Worm (Caenorhabditis elegans) whole organism, late embryonic: ENCODE measurements around the gene F46F5.5.

ENCODE experiments used
- C08G9.2 ChIP-seq: sonication (generic microtip); optimal IDR thresholded peaks from 2 replicates; lab custom pipeline; 2016; ENCODE audit warnings: mild to moderate bottlenecking, missing genetic modification characterization, moderate library complexity, missing compliant biosample characterization
- K09A11.1 ChIP-seq: sonication (generic microtip); optimal IDR thresholded peaks from 2 replicates; lab custom pipeline; 2017; ENCODE audit warnings: antibody characterized with exemption, mild to moderate bottlenecking, missing genetic modification characterization, missing compliant biosample characterization; ENCODE audit not compliant: insufficient read depth
- T23F11.4 ChIP-seq: fragments of 200-800 bp; sonication (Bioruptor generic); optimal IDR thresholded peaks from 2 replicates; lab custom pipeline; 2018; ENCODE audit warnings: mild to moderate bottlenecking, missing genetic modification characterization, missing compliant biosample characterization
- Y22D7AL.16 ChIP-seq: sonication (generic microtip); optimal IDR thresholded peaks from 2 replicates; lab custom pipeline; 2016; ENCODE audit warnings: missing genetic modification characterization, missing compliant biosample characterization
- ama-1 ChIP-seq: fragments of 150-350 bp; optimal IDR thresholded peaks from 2 replicates; lab custom pipeline; 2014
- ceh-19 ChIP-seq: fragments of 200-800 bp; sonication (Bioruptor generic); optimal IDR thresholded peaks from 2 replicates; lab custom pipeline; 2018; ENCODE audit warnings: mild to moderate bottlenecking, missing genetic modification characterization, missing compliant biosample characterization
- ceh-2 ChIP-seq: sonication (generic microtip); optimal IDR thresholded peaks from 2 replicates; lab custom pipeline; 2016; ENCODE audit warnings: missing genotype, missing genetic modification characterization, missing compliant biosample characterization
- ceh-22 ChIP-seq: sonication (generic microtip); optimal IDR thresholded peaks from 2 replicates; lab custom pipeline; 2017; ENCODE audit warnings: missing biosample characterization, missing genetic modification characterization
- ceh-30 ChIP-seq: fragments of 150-350 bp; optimal IDR thresholded peaks from 2 replicates; lab custom pipeline; 2014; ENCODE audit warnings: missing biosample characterization, missing genetic modification characterization
- ceh-34 ChIP-seq: sonication (generic microtip); optimal IDR thresholded peaks from 2 replicates; lab custom pipeline; 2016; ENCODE audit warnings: mild to moderate bottlenecking, missing genetic modification characterization, missing compliant biosample characterization
- ceh-45 ChIP-seq: fragments of 200-800 bp; sonication (Bioruptor generic); IDR thresholded peaks from 2 replicates; pipeline ENCODE4 v1.3.6; 2022; ENCODE audit warnings: missing genetic modification reagents, missing genetic modification characterization, missing compliant biosample characterization
- ceh-48 ChIP-seq: sonication (generic microtip); optimal IDR thresholded peaks from 2 replicates; lab custom pipeline; 2016; ENCODE audit warnings: missing genetic modification characterization, inconsistent platforms, missing compliant biosample characterization
- ceh-6 ChIP-seq: fragments of 200-800 bp; sonication (Bioruptor generic); optimal IDR thresholded peaks from 2 replicates; lab custom pipeline; 2018; ENCODE audit warnings: mild to moderate bottlenecking, missing genetic modification characterization, missing compliant biosample characterization
- ceh-9 ChIP-seq: sonication (generic microtip); optimal IDR thresholded peaks from 2 replicates; lab custom pipeline; 2016; ENCODE audit warnings: mild to moderate bottlenecking, missing genetic modification characterization, inconsistent platforms, missing compliant biosample characterization
- che-1 ChIP-seq: sonication (generic microtip); optimal IDR thresholded peaks from 2 replicates; lab custom pipeline; 2016; ENCODE audit warnings: mild to moderate bottlenecking, missing genetic modification characterization, missing compliant biosample characterization
- dmd-4 ChIP-seq: sonication (generic microtip); optimal IDR thresholded peaks from 2 replicates; lab custom pipeline; 2016; ENCODE audit warnings: borderline replicate concordance, missing genetic modification characterization, missing compliant biosample characterization
- elt-2 ChIP-seq: sonication (generic microtip); optimal IDR thresholded peaks from 2 replicates; lab custom pipeline; 2016; ENCODE audit warnings: missing genetic modification reagents, missing genetic modification characterization, missing compliant biosample characterization
- eyg-1 ChIP-seq: sonication (generic microtip); optimal IDR thresholded peaks from 2 replicates; lab custom pipeline; 2016; ENCODE audit warnings: missing genotype, missing genetic modification characterization, missing compliant biosample characterization
- fax-1 ChIP-seq: sonication (generic microtip); optimal IDR thresholded peaks from 2 replicates; lab custom pipeline; 2016; ENCODE audit warnings: missing genotype, missing genetic modification characterization, missing compliant biosample characterization
- fkh-6 ChIP-seq: sonication (generic microtip); optimal IDR thresholded peaks from 2 replicates; lab custom pipeline; 2016; ENCODE audit warnings: missing genetic modification characterization, missing compliant biosample characterization
- gmeb-2 ChIP-seq: sonication (generic microtip); optimal IDR thresholded peaks from 2 replicates; lab custom pipeline; 2016; ENCODE audit warnings: missing genetic modification characterization, inconsistent platforms, missing compliant biosample characterization
- hlh-30 ChIP-seq: sonication (generic microtip); optimal IDR thresholded peaks from 2 replicates; lab custom pipeline; 2017; ENCODE audit warnings: antibody characterized with exemption, missing genetic modification characterization, missing compliant biosample characterization; ENCODE audit not compliant: insufficient read depth
- lim-6 ChIP-seq: sonication (generic microtip); optimal IDR thresholded peaks from 2 replicates; lab custom pipeline; 2016; ENCODE audit warnings: missing genetic modification characterization, missing compliant biosample characterization
- lin-11 ChIP-seq: fragments of 200-800 bp; sonication (Bioruptor generic); optimal IDR thresholded peaks from 2 replicates; lab custom pipeline; 2018; ENCODE audit warnings: mild to moderate bottlenecking, missing genetic modification characterization, missing compliant biosample characterization
- nfya-1 ChIP-seq: sonication (generic microtip); optimal IDR thresholded peaks from 2 replicates; lab custom pipeline; 2017; ENCODE audit warnings: missing genetic modification characterization, mild to moderate bottlenecking, missing compliant biosample characterization, antibody characterized with exemption, moderate library complexity
- npax-4 ChIP-seq: sonication (generic microtip); optimal IDR thresholded peaks from 2 replicates; lab custom pipeline; 2016; ENCODE audit warnings: missing genetic modification characterization, missing compliant biosample characterization
- odd-2 ChIP-seq: sonication (generic microtip); optimal IDR thresholded peaks from 2 replicates; lab custom pipeline; 2017; ENCODE audit warnings: antibody characterized with exemption, mild to moderate bottlenecking, missing genetic modification characterization, missing compliant biosample characterization
- pag-3 ChIP-seq: sonication (generic microtip); optimal IDR thresholded peaks from 2 replicates; lab custom pipeline; 2016; ENCODE audit warnings: missing compliant biosample characterization, missing genetic modification characterization, borderline replicate concordance
- pax-1 ChIP-seq: fragments of 150-350 bp; optimal IDR thresholded peaks from 2 replicates; lab custom pipeline; 2014; ENCODE audit warnings: missing biosample characterization, missing genetic modification characterization
- pha-2 ChIP-seq: sonication (generic microtip); optimal IDR thresholded peaks from 2 replicates; lab custom pipeline; 2017; ENCODE audit warnings: mild to moderate bottlenecking, missing genetic modification characterization, missing compliant biosample characterization
- pha-4 ChIP-seq: fragments of 150-350 bp; optimal IDR thresholded peaks from 2 replicates; lab custom pipeline; 2018; ENCODE audit warnings: missing biosample characterization, missing genetic modification reagents, missing genetic modification characterization
- pqm-1 ChIP-seq: sonication (generic microtip); optimal IDR thresholded peaks from 2 replicates; lab custom pipeline; 2016; ENCODE audit warnings: missing genetic modification characterization, missing compliant biosample characterization
- pros-1 ChIP-seq: fragments of 150-350 bp; optimal IDR thresholded peaks from 2 replicates; lab custom pipeline; 2014; ENCODE audit warnings: missing biosample characterization, missing genetic modification reagents, missing genetic modification characterization
- ref-2 ChIP-seq: sonication (generic microtip); optimal IDR thresholded peaks from 2 replicates; lab custom pipeline; 2016; ENCODE audit warnings: missing genetic modification characterization, missing compliant biosample characterization
- sdc-2 ChIP-seq: sonication (generic microtip); optimal IDR thresholded peaks from 2 replicates; lab custom pipeline; 2016; ENCODE audit warnings: missing genotype, missing genetic modification characterization, missing compliant biosample characterization
- syd-9 ChIP-seq: sonication (generic microtip); optimal IDR thresholded peaks from 2 replicates; lab custom pipeline; 2016; ENCODE audit warnings: mild to moderate bottlenecking, missing genetic modification characterization, moderate library complexity, missing compliant biosample characterization
- tbx-2 ChIP-seq: sonication (generic microtip); optimal IDR thresholded peaks from 2 replicates; lab custom pipeline; 2016; ENCODE audit warnings: missing genetic modification characterization, missing compliant biosample characterization
- ttx-3 ChIP-seq: sonication (generic microtip); optimal IDR thresholded peaks from 2 replicates; lab custom pipeline; 2016; ENCODE audit warnings: missing genetic modification reagents, missing genetic modification characterization, missing compliant biosample characterization
- unc-3 ChIP-seq, 2 experiments: fragments of 200-800 bp in 1 of 2; sonication (Bioruptor generic) in 1 of 2; sonication (generic microtip) in 1 of 2; conservative IDR thresholded peaks in 1 of 2; optimal IDR thresholded peaks in 1 of 2; 2 replicates each; pipeline versions ENCODE4 v1.3.6 to Lab custom; 2016 to 2022; ENCODE audit warnings: missing compliant biosample characterization in 2 of 2, missing genetic modification characterization in 2 of 2, missing genetic modification reagents in 1 of 2
- unc-55 ChIP-seq: sonication (generic microtip); optimal IDR thresholded peaks from 2 replicates; lab custom pipeline; 2017; ENCODE audit warnings: missing biosample characterization, missing genetic modification reagents, missing genetic modification characterization
- unc-86 ChIP-seq: sonication (generic microtip); optimal IDR thresholded peaks from 2 replicates; lab custom pipeline; 2016; ENCODE audit warnings: missing genetic modification characterization, missing compliant biosample characterization
- zip-5 ChIP-seq: sonication (generic microtip); optimal IDR thresholded peaks from 2 replicates; lab custom pipeline; 2016; ENCODE audit warnings: missing genetic modification characterization, missing compliant biosample characterization

F46F5.5 gene

ce11 chrII:797445-797844 is 15.4 kb downstream of the F46F5.5 start:
- TF ChIP-seq Y22D7AL.16 (tag; lab: Kevin White, UChicago) = no peak
- TF ChIP-seq unc-3 (GFP tag; conservative IDR thresholded peaks at IDR 0.05; lab: Robert Waterston, UW) = no peak
- TF ChIP-seq unc-3 (tag; optimal IDR thresholded peaks at IDR 0.05; lab: Kevin White, UChicago) = no peak
- no peak for TF ChIP-seq ceh-2
- TF ChIP-seq unc-86 (tag; lab: Kevin White, UChicago) = no peak
- no peak for TF ChIP-seq C08G9.2 (tag; lab: Kevin White, UChicago)
- no peak for TF ChIP-seq odd-2
- TF ChIP-seq tbx-2 (tag; lab: Kevin White, UChicago) = no peak
- TF ChIP-seq ceh-6 (GFP tag; lab: Kevin White, UChicago) = no peak
- TF ChIP-seq pros-1 (tag; lab: Kevin White, UChicago) = no peak
- no peak for TF ChIP-seq zip-5 (tag; lab: Kevin White, UChicago)
- no peak for TF ChIP-seq T23F11.4 (GFP tag; lab: Kevin White, UChicago)
- no peak for TF ChIP-seq npax-4 (tag; lab: Kevin White, UChicago)
- TF ChIP-seq unc-55 (GFP tag; lab: Kevin White, UChicago) = no peak
- TF ChIP-seq pag-3 (tag; lab: Kevin White, UChicago) = no peak
- no peak for TF ChIP-seq nfya-1 (tag; lab: Kevin White, UChicago)
- TF ChIP-seq lim-6 (tag; lab: Kevin White, UChicago) = no peak
- no peak for TF ChIP-seq ceh-45 (GFP tag; lab: Robert Waterston, UW)
- TF ChIP-seq ceh-30 = no peak

- TF ChIP-seq eyg-1 (tag; lab: Kevin White, UChicago) = no peak
- TF ChIP-seq ceh-30 = no peak
- no peak for TF ChIP-seq pax-1
- no peak for TF ChIP-seq pha-2 (tag; lab: Kevin White, UChicago)
- no peak for TF ChIP-seq ceh-2
- no peak for TF ChIP-seq sdc-2
- no peak for TF ChIP-seq ceh-22 (tag; lab: Kevin White, UChicago)
- no peak for TF ChIP-seq lin-11
- no peak for TF ChIP-seq ttx-3 (tag; lab: Kevin White, UChicago)
- TF ChIP-seq ceh-6 (GFP tag; lab: Kevin White, UChicago) = no peak
- no peak for TF ChIP-seq pqm-1
- TF ChIP-seq K09A11.1 (tag; lab: Kevin White, UChicago) = no peak
- TF ChIP-seq ceh-19 (GFP tag; lab: Kevin White, UChicago) = no peak
- no peak for TF ChIP-seq T23F11.4 (GFP tag; lab: Kevin White, UChicago)
- no peak for TF ChIP-seq odd-2
- no peak for TF ChIP-seq nfya-1 (tag; lab: Kevin White, UChicago)
- no peak for TF ChIP-seq ceh-34
- no peak for TF ChIP-seq fax-1 (tag; lab: Kevin White, UChicago)
- no peak for TF ChIP-seq ama-1
- no peak for TF ChIP-seq pha-4
These were observed 15.9 kb downstream of the F46F5.5 start for ce11 chrII:796916-797315.

- TF ChIP-seq ceh-48 (tag; lab: Kevin White, UChicago) (no peak), hlh-30 (tag; lab: Kevin White, UChicago) (no peak), gmeb-2 (tag; lab: Kevin White, UChicago) (no peak)
These were observed 21.0 kb downstream of the F46F5.5 start, which contains the start of gene F46F5.1 for ce11 chrII:791828-792227. Gene F46F5.1, minus strand, starts transcription at chrII:791928.

- no peak for TF ChIP-seq fkh-6
- no peak for TF ChIP-seq ceh-9 (tag; lab: Kevin White, UChicago)
- no peak for TF ChIP-seq ttx-3 (tag; lab: Kevin White, UChicago)
- TF ChIP-seq ref-2 = no peak
- no peak for TF ChIP-seq syd-9 (tag; lab: Kevin White, UChicago)
- no peak for TF ChIP-seq dmd-4
- no peak for TF ChIP-seq npax-4 (tag; lab: Kevin White, UChicago)
- no peak for TF ChIP-seq che-1
- TF ChIP-seq pha-4 = no peak
- TF ChIP-seq ceh-19 (GFP tag; lab: Kevin White, UChicago) = no peak
- no peak for TF ChIP-seq pag-3 (tag; lab: Kevin White, UChicago)
- TF ChIP-seq K09A11.1 (tag; lab: Kevin White, UChicago) = no peak
- TF ChIP-seq elt-2 = no peak
- TF ChIP-seq odd-2 = no peak
- TF ChIP-seq ceh-34 = no peak
These were observed 24.7 kb downstream of the F46F5.5 start, which contains the start of gene F46F5.15 for ce11 chrII:788139-788538. Gene F46F5.15, plus strand, starts transcription at chrII:788439.
